Fruit fly (Drosophila melanogaster) whole organism, adult: ENCODE data around the gene CG7215.

Experiments
- CG11617 ChIP-seq: fragments of 200-800 bp; sonication (Bioruptor generic); optimal IDR thresholded peaks from 2 replicates; lab custom pipeline; 2017; ENCODE audit warnings: mild to moderate bottlenecking, missing biosample characterization, missing genetic modification reagents, missing genetic modification characterization
- CG12768 ChIP-seq: fragments of 200-800 bp; sonication (Bioruptor generic); optimal IDR thresholded peaks from 2 replicates; lab custom pipeline; 2017; ENCODE audit warnings: missing biosample characterization, missing genetic modification characterization, mild to moderate bottlenecking, moderate library complexity, missing genetic modification reagents
- CG33017 ChIP-seq: fragments of 200-800 bp; sonication (Bioruptor generic); optimal IDR thresholded peaks from 2 replicates; lab custom pipeline; 2018; ENCODE audit warnings: missing biosample characterization, mild to moderate bottlenecking, missing genetic modification characterization, moderate library complexity
- CG5204 ChIP-seq: fragments of 200-800 bp; sonication (Bioruptor generic); optimal IDR thresholded peaks from 2 replicates; lab custom pipeline; 2016; ENCODE audit warnings: missing biosample characterization, missing genetic modification characterization
- CG7045 ChIP-seq: fragments of 200-800 bp; sonication (Bioruptor generic); optimal IDR thresholded peaks from 2 replicates; lab custom pipeline; 2017; ENCODE audit warnings: missing biosample characterization, mild to moderate bottlenecking, missing genetic modification characterization
- Crg-1 ChIP-seq: fragments of 200-800 bp; sonication (Bioruptor generic); optimal IDR thresholded peaks from 2 replicates; lab custom pipeline; 2016; ENCODE audit warnings: missing biosample characterization, missing genetic modification characterization
- kay ChIP-seq: fragments of 200-800 bp; sonication (Bioruptor generic); peaks from one replicate; lab custom pipeline; 2016; ENCODE audit warnings: missing biosample characterization, missing genetic modification characterization, borderline replicate concordance
- ovo ChIP-seq: fragments of 200-800 bp; sonication (Bioruptor generic); optimal IDR thresholded peaks from 2 replicates; lab custom pipeline; 2016; ENCODE audit warnings: missing biosample characterization, missing genetic modification characterization
- tj ChIP-seq: fragments of 200-800 bp; sonication (Bioruptor generic); optimal IDR thresholded peaks from 3 replicates; lab custom pipeline; 2017; ENCODE audit warnings: missing biosample characterization, mild to moderate bottlenecking, missing genetic modification characterization, moderate library complexity

DNA sequence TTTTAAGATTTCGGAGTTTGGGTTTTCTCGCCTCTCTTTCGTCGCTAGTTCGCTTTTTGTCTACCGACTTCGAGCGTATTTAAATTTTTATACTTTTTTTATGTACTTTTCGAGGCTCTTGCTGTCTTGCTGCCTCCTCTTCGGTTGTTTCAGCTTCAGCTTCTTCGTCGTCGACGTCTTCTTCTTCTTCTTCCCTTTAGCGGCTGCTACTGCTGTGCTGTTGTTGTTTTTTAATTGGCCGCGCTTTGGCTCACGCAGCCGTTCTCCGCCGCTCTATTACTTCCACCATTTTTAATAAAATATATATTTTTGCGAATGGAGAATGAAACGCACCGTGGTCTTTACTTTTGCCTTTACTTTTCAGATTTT, 29.5 kb upstream of the CG7215 start:
- TF ChIP-seq tj (no peak), CG5204 (GFP tag; lab: Kevin White, UChicago) (no peak), CG12768 (no peak), ovo (no peak), kay (GFP tag; lab: Kevin White, UChicago) (no peak), CG7045 (GFP tag; lab: Kevin White, UChicago) (no peak), Crg-1 (no peak), CG11617 (GFP tag; lab: Kevin White, UChicago) (no peak), CG33017 (no peak)
